Fruit fly (Drosophila melanogaster): ENCODE measurements around the gene nab.
A peak's percentile ranks its signal among the peaks of the same experiment; 100 is the strongest.

DNA sequence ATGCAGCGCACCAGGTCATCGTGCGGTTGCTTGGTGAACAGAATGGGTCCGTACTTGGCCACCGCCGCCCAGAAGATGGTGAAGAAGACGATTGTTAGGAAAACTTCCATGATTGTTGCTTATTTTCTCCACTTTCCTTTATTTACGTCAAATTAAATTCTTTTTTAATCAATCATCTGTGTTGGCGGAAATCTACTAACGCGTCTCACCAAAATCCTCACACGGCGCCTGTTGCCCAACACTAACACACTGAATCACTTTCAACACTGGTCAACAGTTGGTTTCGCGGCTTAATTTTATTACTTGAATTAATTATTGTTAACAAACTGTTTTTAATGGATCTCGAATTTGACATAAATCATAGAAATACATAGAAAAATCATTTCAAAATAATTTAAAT lies 25.9 kb upstream of the nab start, which contains the start of gene VhaM9.7-c:
- TF ChIP-seq bcd (GFP tag; optimal IDR thresholded peaks at IDR 0.05) (peak; percentile 17), CG8478 (optimal IDR thresholded peaks at IDR 0.05) (no peak), al (GFP tag; IDR thresholded peaks at IDR 0.05) (no peak), CG2202 (tag; optimal IDR thresholded peaks at IDR 0.05) (no peak), caup (GFP tag; optimal IDR thresholded peaks at IDR 0.05; ENCODE audit: severe bottlenecking) (peak; percentile 43), pan (optimal IDR thresholded peaks at IDR 0.05) (no peak), pan (GFP tag; optimal IDR thresholded peaks at IDR 0.05 in 1 of 2, IDR thresholded peaks at IDR 0.05 in 1 of 2) (no peak), CG2199 (GFP tag; IDR thresholded peaks at IDR 0.05) (0 out of 3 replicates have a peak, but pooled peaks have one; percentile 2)

All from whole organism, embryonic.